Worm (Caenorhabditis elegans): Measurements from ENCODE around the gene T04C9.2.

T04C9.2 gene

DNA sequence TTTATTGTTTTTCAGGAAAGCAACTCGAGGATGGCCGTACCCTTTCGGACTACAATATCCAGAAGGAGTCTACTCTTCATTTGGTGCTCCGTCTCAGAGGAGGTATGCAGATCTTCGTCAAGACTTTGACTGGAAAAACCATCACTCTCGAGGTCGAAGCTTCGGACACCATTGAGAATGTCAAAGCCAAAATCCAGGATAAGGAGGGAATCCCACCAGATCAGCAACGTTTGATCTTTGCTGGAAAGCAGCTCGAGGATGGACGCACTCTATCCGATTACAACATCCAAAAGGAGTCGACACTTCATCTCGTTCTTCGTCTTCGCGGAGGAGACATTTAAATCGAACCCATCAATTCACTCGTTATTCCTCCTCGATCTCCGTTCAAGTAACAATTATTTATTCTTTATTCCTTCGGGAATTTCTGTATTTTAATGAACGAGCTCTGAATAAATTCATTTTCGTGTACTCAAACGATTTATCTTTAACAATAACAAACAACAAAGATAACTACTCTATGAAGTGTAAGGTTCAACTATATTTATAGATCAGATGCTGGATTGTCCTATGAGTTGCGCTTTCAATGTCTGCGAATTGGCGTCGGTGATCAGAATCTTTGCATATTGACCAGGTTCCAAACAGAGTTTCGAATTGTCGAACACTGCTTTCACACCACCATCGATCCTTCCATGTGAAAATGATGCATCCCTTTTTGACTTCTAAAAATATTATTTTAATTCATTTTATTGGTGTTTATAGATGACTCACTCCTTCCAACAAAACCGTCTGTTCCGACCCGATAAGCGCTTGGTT is 48.1 kb upstream of the T04C9.2 start (continued):
- peak; percentile 25 for TF ChIP-seq gei-8 (GFP tag; optimal IDR thresholded peaks at IDR 0.05)
- peak; percentile 39; the same call in 1 of the 2 replicates for TF ChIP-seq lin-1 (GFP tag; IDR thresholded peaks at IDR 0.05)
- TF ChIP-seq lim-7 (GFP tag; IDR thresholded peaks at IDR 0.05) = peak; percentile 66
- peak; percentile 95 for TF ChIP-seq mep-1 (tag; optimal IDR thresholded peaks at IDR 0.05)
- TF ChIP-seq dve-1 (tag; optimal IDR thresholded peaks at IDR 0.05; ENCODE audit: insufficient read depth) = peak; percentile 82
- TF ChIP-seq lin-13 (GFP tag; optimal IDR thresholded peaks at IDR 0.05) = peak; percentile 79
- TF ChIP-seq mxl-3 (GFP tag; optimal IDR thresholded peaks at IDR 0.05) = peak; percentile 29
- TF ChIP-seq ceh-28 (tag; optimal IDR thresholded peaks at IDR 0.05) = no peak
- TF ChIP-seq zip-2 (tag; optimal IDR thresholded peaks at IDR 0.05) = peak; percentile 80
- TF ChIP-seq nhr-10 (tag; optimal IDR thresholded peaks at IDR 0.05) = peak; percentile 79
- no peak for TF ChIP-seq nhr-25 (tag; optimal IDR thresholded peaks at IDR 0.05; ENCODE audit: borderline replicate concordance, insufficient read depth)
- TF ChIP-seq cey-2 (tag; optimal IDR thresholded peaks at IDR 0.05; ENCODE audit: borderline replicate concordance, insufficient read depth) = peak; percentile 42
- TF ChIP-seq dpl-1 (GFP tag; optimal IDR thresholded peaks at IDR 0.05) = peak; percentile 2
- no peak for TF ChIP-seq snpc-4 (tag; optimal IDR thresholded peaks at IDR 0.05)
- TF ChIP-seq fkh-10 (GFP tag; optimal IDR thresholded peaks at IDR 0.05) = no peak

DNA sequence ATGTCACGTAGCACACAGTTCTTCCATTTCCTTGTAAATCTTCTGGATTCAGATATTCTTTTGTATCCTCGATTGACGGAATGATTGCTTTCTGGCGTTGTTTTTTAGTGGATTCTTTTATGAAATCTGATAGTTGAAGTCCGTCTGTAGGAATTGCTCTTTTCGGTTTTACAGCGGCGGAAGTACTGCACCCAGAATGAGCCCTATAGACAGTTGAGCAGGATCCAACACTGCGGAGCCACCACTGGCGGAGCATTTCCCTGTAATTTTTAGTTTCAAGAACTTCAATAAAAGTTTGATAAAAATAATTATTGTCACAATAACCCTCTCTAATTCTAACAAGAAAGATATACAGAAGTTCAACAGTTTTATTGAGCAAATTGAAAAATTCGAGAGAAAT is 45.8 kb upstream of the T04C9.2 start, which contains the start of gene F25B5.5:
TSS of gene F25B5.5 (minus strand) at position 260 of the 400 bp plus-strand sequence.
- TF ChIP-seq zag-1 (tag; optimal IDR thresholded peaks at IDR 0.05) = no peak
- TF ChIP-seq T26A8.4 (GFP tag; IDR thresholded peaks at IDR 0.05) = peak; percentile 65; the same call in 1 of the 2 replicates
- no peak for TF ChIP-seq jun-1 (tag; optimal IDR thresholded peaks at IDR 0.05)
- TF ChIP-seq lin-1 (GFP tag; IDR thresholded peaks at IDR 0.05) = 0 out of 2 replicates have a peak, but pooled peaks have one; percentile 13
- 0 out of 2 replicates have a peak, but pooled peaks have one; percentile 29 for TF ChIP-seq snpc-1.2 (GFP tag; IDR thresholded peaks at IDR 0.05)
- TF ChIP-seq php-3 (GFP tag; IDR thresholded peaks at IDR 0.05) = 0 out of 2 replicates have a peak, but pooled peaks have one; percentile 14
- peak; percentile 81 for TF ChIP-seq zfp-3 (GFP tag; conservative IDR thresholded peaks at IDR 0.05)

DNA sequence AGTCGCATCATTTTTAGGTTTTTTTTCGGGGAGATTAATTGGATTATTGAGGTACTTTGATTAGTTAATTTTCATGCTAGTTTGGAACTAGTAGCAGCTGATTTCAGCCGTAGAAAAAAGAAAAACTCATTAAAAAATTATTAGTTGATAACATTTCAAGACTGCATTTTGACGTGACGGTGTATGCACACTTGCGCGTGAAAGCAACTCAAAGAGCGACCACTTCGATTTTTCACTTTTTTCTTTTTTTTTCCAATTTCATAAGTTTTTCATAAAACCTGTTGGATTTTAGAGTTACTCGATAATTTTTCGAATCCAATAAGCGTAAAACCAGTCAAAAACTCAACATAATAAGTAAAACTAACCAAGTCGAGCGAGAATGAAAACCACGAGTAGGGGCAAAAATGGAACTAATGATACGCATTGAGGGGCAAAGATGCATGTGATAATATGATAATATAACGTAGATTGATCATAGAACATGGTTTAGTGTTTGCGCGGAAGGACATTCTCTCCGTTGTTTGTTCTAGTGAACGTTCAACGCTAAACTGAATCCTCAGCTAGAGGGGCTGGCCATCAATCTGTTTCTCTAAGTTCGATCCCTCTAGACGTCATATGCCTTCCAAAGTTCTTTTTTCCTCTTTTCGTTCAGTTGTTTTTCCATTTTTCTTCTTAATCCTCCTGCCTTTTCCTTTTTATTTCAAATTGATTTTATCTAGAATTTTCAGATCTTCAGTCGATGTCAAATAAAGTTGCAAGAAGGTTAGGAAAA is 43.3 kb upstream of the T04C9.2 start, which contains the start of the genes F25B5.6 and F25B5.3:
TSS of gene F25B5.6 (minus strand) at position 572 of the 772 bp plus-strand sequence.
TSS of gene F25B5.3 (plus strand) at position 722 of the 772 bp plus-strand sequence.
- TF ChIP-seq sdz-12 (GFP tag; optimal IDR thresholded peaks at IDR 0.05) (no peak), set-16 (GFP tag; IDR thresholded peaks at IDR 0.05) (no peak), nhr-77 (tag; optimal IDR thresholded peaks at IDR 0.05) (no peak), R02D3.7 (tag; optimal IDR thresholded peaks at IDR 0.05) (no peak), egl-43 (GFP tag; IDR thresholded peaks at IDR 0.05) (no peak), pha-4 (GFP tag; IDR thresholded peaks at IDR 0.05) (no peak), pha-4 (tag; optimal IDR thresholded peaks at IDR 0.05) (no peak), skn-1 (tag; optimal IDR thresholded peaks at IDR 0.05) (no peak), tag-97 (GFP tag; IDR thresholded peaks at IDR 0.05) (no peak), mdl-1 (tag; optimal IDR thresholded peaks at IDR 0.05) (peak in 1 of 2 experiments; percentile 69), snpc-1.2 (GFP tag; IDR thresholded peaks at IDR 0.05) (no peak), arid-1 (GFP tag; conservative IDR thresholded peaks at IDR 0.05) (0 out of 2 replicates have a peak, but pooled peaks have one; percentile 7), hlh-30 (tag; optimal IDR thresholded peaks at IDR 0.05; ENCODE audit: insufficient read depth) (peak; percentile 76), cey-2 (tag; optimal IDR thresholded peaks at IDR 0.05; ENCODE audit: borderline replicate concordance, insufficient read depth) (no peak), nhr-102 (tag; optimal IDR thresholded peaks at IDR 0.05) (no peak), hlh-11 (tag; optimal IDR thresholded peaks at IDR 0.05) (peak; percentile 44), snpc-4 (tag; optimal IDR thresholded peaks at IDR 0.05) (no peak), daf-16 (GFP tag; optimal IDR thresholded peaks at IDR 0.05) (no peak), daf-16 (tag; optimal IDR thresholded peaks at IDR 0.05) (peak; percentile 13), madf-5 (GFP tag; IDR thresholded peaks at IDR 0.05) (no peak), ces-1 (GFP tag; optimal IDR thresholded peaks at IDR 0.05) (no peak), dve-1 (tag; optimal IDR thresholded peaks at IDR 0.05; ENCODE audit: insufficient read depth) (peak; percentile 8), mxl-2 (GFP tag; conservative IDR thresholded peaks at IDR 0.05) (no peak), nhr-48 (tag; optimal IDR thresholded peaks at IDR 0.05) (no peak), F44E2.7 (GFP tag; IDR thresholded peaks at IDR 0.05) (no peak), nhr-42 (GFP tag; IDR thresholded peaks at IDR 0.05) (no peak), lsy-2 (tag; optimal IDR thresholded peaks at IDR 0.05) (peak in 1 of 2 experiments; percentile 21)
